Worm (Caenorhabditis elegans) whole organism, late embryonic: ENCODE data around the gene AH9.1.

Experiments
- C08G9.2 ChIP-seq: sonication (generic microtip); optimal IDR thresholded peaks from 2 replicates; lab custom pipeline; 2016; ENCODE audit warnings: mild to moderate bottlenecking, missing genetic modification characterization, moderate library complexity, missing compliant biosample characterization
- F13H6.1 ChIP-seq: sonication (generic microtip); optimal IDR thresholded peaks from 2 replicates; lab custom pipeline; 2016; ENCODE audit warnings: missing genetic modification characterization, missing compliant biosample characterization
- K09A11.1 ChIP-seq: sonication (generic microtip); optimal IDR thresholded peaks from 2 replicates; lab custom pipeline; 2017; ENCODE audit warnings: antibody characterized with exemption, mild to moderate bottlenecking, missing genetic modification characterization, missing compliant biosample characterization; ENCODE audit not compliant: insufficient read depth
- Y22D7AL.16 ChIP-seq: sonication (generic microtip); optimal IDR thresholded peaks from 2 replicates; lab custom pipeline; 2016; ENCODE audit warnings: missing genetic modification characterization, missing compliant biosample characterization
- ama-1 ChIP-seq: fragments of 150-350 bp; optimal IDR thresholded peaks from 2 replicates; lab custom pipeline; 2014
- ceh-14 ChIP-seq: sonication (generic microtip); optimal IDR thresholded peaks from 2 replicates; lab custom pipeline; 2016; ENCODE audit warnings: missing genotype, missing genetic modification characterization, missing compliant biosample characterization
- ceh-18 ChIP-seq: sonication (generic microtip); optimal IDR thresholded peaks from 2 replicates; lab custom pipeline; 2016; ENCODE audit warnings: missing genetic modification characterization, missing compliant biosample characterization
- ceh-19 ChIP-seq: fragments of 200-800 bp; sonication (Bioruptor generic); optimal IDR thresholded peaks from 2 replicates; lab custom pipeline; 2018; ENCODE audit warnings: mild to moderate bottlenecking, missing genetic modification characterization, missing compliant biosample characterization
- ceh-2 ChIP-seq: sonication (generic microtip); optimal IDR thresholded peaks from 2 replicates; lab custom pipeline; 2016; ENCODE audit warnings: missing genotype, missing genetic modification characterization, missing compliant biosample characterization
- ceh-24 ChIP-seq: sonication (generic microtip); optimal IDR thresholded peaks from 2 replicates; lab custom pipeline; 2016; ENCODE audit warnings: mild to moderate bottlenecking, missing genetic modification characterization, missing compliant biosample characterization
- ceh-30 ChIP-seq: fragments of 150-350 bp; optimal IDR thresholded peaks from 2 replicates; lab custom pipeline; 2014; ENCODE audit warnings: missing biosample characterization, missing genetic modification characterization
- ceh-31 ChIP-seq: sonication (generic microtip); optimal IDR thresholded peaks from 2 replicates; lab custom pipeline; 2016; ENCODE audit warnings: missing genetic modification characterization, missing compliant biosample characterization
- ceh-45 ChIP-seq: fragments of 200-800 bp; sonication (Bioruptor generic); IDR thresholded peaks from 2 replicates; pipeline ENCODE4 v1.3.6; 2022; ENCODE audit warnings: missing genetic modification reagents, missing genetic modification characterization, missing compliant biosample characterization
- ceh-48 ChIP-seq: sonication (generic microtip); optimal IDR thresholded peaks from 2 replicates; lab custom pipeline; 2016; ENCODE audit warnings: missing genetic modification characterization, inconsistent platforms, missing compliant biosample characterization
- ceh-6 ChIP-seq: fragments of 200-800 bp; sonication (Bioruptor generic); optimal IDR thresholded peaks from 2 replicates; lab custom pipeline; 2018; ENCODE audit warnings: mild to moderate bottlenecking, missing genetic modification characterization, missing compliant biosample characterization
- dmd-4 ChIP-seq: sonication (generic microtip); optimal IDR thresholded peaks from 2 replicates; lab custom pipeline; 2016; ENCODE audit warnings: borderline replicate concordance, missing genetic modification characterization, missing compliant biosample characterization
- dve-1 ChIP-seq: sonication (generic microtip); optimal IDR thresholded peaks from 2 replicates; lab custom pipeline; 2017; ENCODE audit warnings: antibody characterized with exemption, mild to moderate bottlenecking, missing genetic modification characterization, missing compliant biosample characterization
- elt-2 ChIP-seq: sonication (generic microtip); optimal IDR thresholded peaks from 2 replicates; lab custom pipeline; 2016; ENCODE audit warnings: missing genetic modification reagents, missing genetic modification characterization, missing compliant biosample characterization
- elt-4 ChIP-seq: sonication (generic microtip); optimal IDR thresholded peaks from 2 replicates; lab custom pipeline; 2016; ENCODE audit warnings: missing genetic modification characterization, missing compliant biosample characterization
- ets-4 ChIP-seq: sonication (generic microtip); optimal IDR thresholded peaks from 2 replicates; lab custom pipeline; 2016; ENCODE audit warnings: missing genetic modification characterization, missing compliant biosample characterization
- eyg-1 ChIP-seq: sonication (generic microtip); optimal IDR thresholded peaks from 2 replicates; lab custom pipeline; 2016; ENCODE audit warnings: missing genotype, missing genetic modification characterization, missing compliant biosample characterization
- fax-1 ChIP-seq: sonication (generic microtip); optimal IDR thresholded peaks from 2 replicates; lab custom pipeline; 2016; ENCODE audit warnings: missing genotype, missing genetic modification characterization, missing compliant biosample characterization
- fkh-10 ChIP-seq: fragments of 150-350 bp; optimal IDR thresholded peaks from 2 replicates; lab custom pipeline; 2014; ENCODE audit warnings: missing biosample characterization, missing genetic modification reagents, missing genetic modification characterization
- hlh-13 ChIP-seq: fragments of 200-800 bp; sonication (Bioruptor generic); optimal IDR thresholded peaks from 2 replicates; lab custom pipeline; 2018; ENCODE audit warnings: mild to moderate bottlenecking, missing genetic modification characterization, missing compliant biosample characterization
- hlh-15 ChIP-seq: sonication (generic microtip); optimal IDR thresholded peaks from 2 replicates; lab custom pipeline; 2016; ENCODE audit warnings: missing genetic modification characterization, missing compliant biosample characterization
- hlh-30 ChIP-seq: sonication (generic microtip); optimal IDR thresholded peaks from 2 replicates; lab custom pipeline; 2017; ENCODE audit warnings: antibody characterized with exemption, missing genetic modification characterization, missing compliant biosample characterization; ENCODE audit not compliant: insufficient read depth
- hlh-6 ChIP-seq: sonication (generic microtip); optimal IDR thresholded peaks from 2 replicates; lab custom pipeline; 2016; ENCODE audit warnings: missing genotype, missing genetic modification characterization, missing compliant biosample characterization
- hlh-8 ChIP-seq: sonication (generic microtip); optimal IDR thresholded peaks from 2 replicates; lab custom pipeline; 2016; ENCODE audit warnings: missing genotype, missing genetic modification characterization, missing compliant biosample characterization
- lim-6 ChIP-seq: sonication (generic microtip); optimal IDR thresholded peaks from 2 replicates; lab custom pipeline; 2016; ENCODE audit warnings: missing genetic modification characterization, missing compliant biosample characterization
- madf-2 ChIP-seq: sonication (generic microtip); optimal IDR thresholded peaks from 2 replicates; lab custom pipeline; 2017; ENCODE audit warnings: missing genetic modification characterization, missing compliant biosample characterization
- mec-3 ChIP-seq: sonication (generic microtip); optimal IDR thresholded peaks from 2 replicates; lab custom pipeline; 2016; ENCODE audit warnings: borderline replicate concordance, missing genetic modification characterization, missing compliant biosample characterization
- nfya-1 ChIP-seq: sonication (generic microtip); optimal IDR thresholded peaks from 2 replicates; lab custom pipeline; 2017; ENCODE audit warnings: missing genetic modification characterization, mild to moderate bottlenecking, missing compliant biosample characterization, antibody characterized with exemption, moderate library complexity
- nhr-11 ChIP-seq: fragments of 150-350 bp; optimal IDR thresholded peaks from 2 replicates; lab custom pipeline; 2014; ENCODE audit warnings: missing biosample characterization, missing genetic modification characterization
- pag-3 ChIP-seq: sonication (generic microtip); optimal IDR thresholded peaks from 2 replicates; lab custom pipeline; 2016; ENCODE audit warnings: missing compliant biosample characterization, missing genetic modification characterization, borderline replicate concordance
- pat-9 ChIP-seq: fragments of 200-800 bp; sonication (Bioruptor generic); optimal IDR thresholded peaks from 2 replicates; lab custom pipeline; 2018; ENCODE audit warnings: mild to moderate bottlenecking, missing genetic modification characterization, moderate library complexity, missing compliant biosample characterization
- pha-4 ChIP-seq: fragments of 150-350 bp; optimal IDR thresholded peaks from 2 replicates; lab custom pipeline; 2018; ENCODE audit warnings: missing biosample characterization, missing genetic modification reagents, missing genetic modification characterization
- pqm-1 ChIP-seq: sonication (generic microtip); optimal IDR thresholded peaks from 2 replicates; lab custom pipeline; 2016; ENCODE audit warnings: missing genetic modification characterization, missing compliant biosample characterization
- pros-1 ChIP-seq: fragments of 150-350 bp; optimal IDR thresholded peaks from 2 replicates; lab custom pipeline; 2014; ENCODE audit warnings: missing biosample characterization, missing genetic modification reagents, missing genetic modification characterization
- ref-2 ChIP-seq: sonication (generic microtip); optimal IDR thresholded peaks from 2 replicates; lab custom pipeline; 2016; ENCODE audit warnings: missing genetic modification characterization, missing compliant biosample characterization
- sdc-2 ChIP-seq: sonication (generic microtip); optimal IDR thresholded peaks from 2 replicates; lab custom pipeline; 2016; ENCODE audit warnings: missing genotype, missing genetic modification characterization, missing compliant biosample characterization
- sox-2 ChIP-seq: fragments of 200-800 bp; sonication (Bioruptor generic); IDR thresholded peaks from 2 replicates; pipeline ENCODE4 v1.3.6; 2022; ENCODE audit warnings: missing genetic modification reagents, missing genetic modification characterization, missing compliant biosample characterization
- sox-4 ChIP-seq: sonication (generic microtip); optimal IDR thresholded peaks from 2 replicates; lab custom pipeline; 2017; ENCODE audit warnings: mild to moderate bottlenecking, missing genetic modification characterization, inconsistent platforms, missing compliant biosample characterization
- syd-9 ChIP-seq: sonication (generic microtip); optimal IDR thresholded peaks from 2 replicates; lab custom pipeline; 2016; ENCODE audit warnings: mild to moderate bottlenecking, missing genetic modification characterization, moderate library complexity, missing compliant biosample characterization
- tbx-7 ChIP-seq: sonication (generic microtip); optimal IDR thresholded peaks from 2 replicates; lab custom pipeline; 2016; ENCODE audit warnings: missing genotype, missing genetic modification characterization, missing compliant biosample characterization
- ttx-3 ChIP-seq: sonication (generic microtip); optimal IDR thresholded peaks from 2 replicates; lab custom pipeline; 2016; ENCODE audit warnings: missing genetic modification reagents, missing genetic modification characterization, missing compliant biosample characterization
- unc-3 ChIP-seq, 2 experiments: fragments of 200-800 bp in 1 of 2; sonication (Bioruptor generic) in 1 of 2; sonication (generic microtip) in 1 of 2; conservative IDR thresholded peaks in 1 of 2; optimal IDR thresholded peaks in 1 of 2; 2 replicates each; pipeline versions ENCODE4 v1.3.6 to Lab custom; 2016 to 2022; ENCODE audit warnings: missing compliant biosample characterization in 2 of 2, missing genetic modification characterization in 2 of 2, missing genetic modification reagents in 1 of 2
- unc-86 ChIP-seq: sonication (generic microtip); optimal IDR thresholded peaks from 2 replicates; lab custom pipeline; 2016; ENCODE audit warnings: missing genetic modification characterization, missing compliant biosample characterization
- ztf-16 ChIP-seq: sonication (generic microtip); optimal IDR thresholded peaks from 2 replicates; lab custom pipeline; 2017; ENCODE audit warnings: missing genetic modification characterization, missing compliant biosample characterization

AH9.1 gene

ce11 chrX:2242568-2243185 is 4.1 kb downstream of the AH9.1 start, which contains the start of gene rpl-11.2 (continued):
- TF ChIP-seq fax-1 (no peak), ceh-18 (tag; lab: Kevin White, UChicago) (peak; percentile 85), ref-2 (peak; percentile 79), dve-1 (peak; percentile 87), eyg-1 (tag; lab: Kevin White, UChicago) (no peak), nhr-11 (tag; lab: Kevin White, UChicago) (no peak), ceh-14 (tag; lab: Kevin White, UChicago) (no peak), K09A11.1 (peak; percentile 24), hlh-15 (tag; lab: Kevin White, UChicago) (no peak), ceh-19 (no peak), ceh-45 (no peak; the same call in 1 of the 2 replicates), dmd-4 (tag; lab: Kevin White, UChicago) (no peak), ets-4 (tag; lab: Kevin White, UChicago) (peak; percentile 58), madf-2 (peak; percentile 60), F13H6.1 (tag; lab: Kevin White, UChicago) (peak; percentile 28), ttx-3 (peak; percentile 12), pha-4 (no peak), nfya-1 (tag; lab: Kevin White, UChicago) (peak; percentile 97), pag-3 (tag; lab: Kevin White, UChicago) (no peak), ceh-48 (tag; lab: Kevin White, UChicago) (peak; percentile 47), hlh-8 (tag; lab: Kevin White, UChicago) (no peak), hlh-30 (tag; lab: Kevin White, UChicago) (peak; percentile 57), tbx-7 (no peak), ama-1 (lab: Kevin White, UChicago) (no peak), lim-6 (tag; lab: Kevin White, UChicago) (no peak), ceh-6 (GFP tag; lab: Kevin White, UChicago) (no peak), pat-9 (tag; lab: Kevin White, UChicago) (no peak), sox-4 (peak; percentile 21), ceh-2 (tag; lab: Kevin White, UChicago) (peak; percentile 57), C08G9.2 (tag; lab: Kevin White, UChicago) (no peak), ceh-24 (tag; lab: Kevin White, UChicago) (no peak), hlh-13 (GFP tag; lab: Kevin White, UChicago) (no peak), syd-9 (peak; percentile 44), pqm-1 (tag; lab: Kevin White, UChicago) (no peak), ceh-31 (tag; lab: Kevin White, UChicago) (peak; percentile 78), mec-3 (no peak), unc-3 (GFP tag; conservative IDR thresholded peaks at IDR 0.05; lab: Robert Waterston, UW) (peak; percentile 44; the same call in 1 of the 2 replicates), unc-3 (tag; optimal IDR thresholded peaks at IDR 0.05; lab: Kevin White, UChicago) (peak; percentile 44), sox-2 (GFP tag; lab: Robert Waterston, UW) (no peak), elt-4 (tag; lab: Kevin White, UChicago) (no peak), ztf-16 (tag; lab: Kevin White, UChicago) (peak; percentile 37), Y22D7AL.16 (tag; lab: Kevin White, UChicago) (no peak), fkh-10 (no peak), unc-86 (tag; lab: Kevin White, UChicago) (no peak), pros-1 (tag; lab: Kevin White, UChicago) (peak; percentile 5), hlh-6 (no peak), sdc-2 (tag; lab: Kevin White, UChicago) (peak; percentile 71), elt-2 (tag; lab: Kevin White, UChicago) (peak; percentile 66), ceh-30 (tag; lab: Kevin White, UChicago) (peak; percentile 84)
